Fruit fly (Drosophila melanogaster): ENCODE data around the gene CG32069.

The CG32069 gene

dm6 chr3L:11047877-11048276, 14.5 kb downstream of the CG32069 start (continued):
- no peak for TF ChIP-seq klu (GFP tag; IDR thresholded peaks at IDR 0.05)
- peak; percentile 59 for TF ChIP-seq ind (GFP tag; optimal IDR thresholded peaks at IDR 0.05)
- TF ChIP-seq CG32772 (GFP tag; IDR thresholded peaks at IDR 0.05) = peak; percentile 80
- peak; percentile 75 for TF ChIP-seq Hmr (GFP tag; optimal IDR thresholded peaks at IDR 0.05)
- peak; percentile 77 for TF ChIP-seq H15 (GFP tag; IDR thresholded peaks at IDR 0.05)
- TF ChIP-seq NC2α (GFP tag; optimal IDR thresholded peaks at IDR 0.05) = peak; percentile 76
- TF ChIP-seq zen (tag; optimal IDR thresholded peaks at IDR 0.05) = peak; percentile 72
- no peak; the same call in 1 of the 2 replicates for TF ChIP-seq crol (GFP tag; IDR thresholded peaks at IDR 0.05)
- peak; percentile 40 for TF ChIP-seq emc (GFP tag; optimal IDR thresholded peaks at IDR 0.05)
- peak; percentile 60 to 90 for TF ChIP-seq chif (GFP tag; optimal IDR thresholded peaks at IDR 0.05)
- TF ChIP-seq CG13123 (GFP tag; optimal IDR thresholded peaks at IDR 0.05) = no peak
- peak; percentile 66 for TF ChIP-seq CG4328 (GFP tag; optimal IDR thresholded peaks at IDR 0.05)
- TF ChIP-seq CG12219 (GFP tag; optimal IDR thresholded peaks at IDR 0.05) = peak; percentile 62
- TF ChIP-seq tgo (GFP tag; IDR thresholded peaks at IDR 0.05) = peak; percentile 80
- peak; percentile 56 for TF ChIP-seq fd102C (GFP tag; optimal IDR thresholded peaks at IDR 0.05)
- TF ChIP-seq CG6175 (GFP tag; IDR thresholded peaks at IDR 0.05) = 0 out of 3 replicates have a peak, but pooled peaks have one; percentile 64
- TF ChIP-seq p53 (GFP tag; optimal IDR thresholded peaks at IDR 0.05) = peak; percentile 58
- no peak for TF ChIP-seq tup (GFP tag; optimal IDR thresholded peaks at IDR 0.05)
- peak; percentile 40; the same call in 1 of the 2 replicates for TF ChIP-seq Drgx (GFP tag; IDR thresholded peaks at IDR 0.05)
- peak; percentile 54 for TF ChIP-seq CG1647 (GFP tag; optimal IDR thresholded peaks at IDR 0.05)
- peak; percentile 21 for TF ChIP-seq pho (GFP tag; optimal IDR thresholded peaks at IDR 0.05)
- peak; percentile 74 for TF ChIP-seq Optix (GFP tag; IDR thresholded peaks at IDR 0.05)
- TF ChIP-seq prd (optimal IDR thresholded peaks at IDR 0.05) = no peak
- TF ChIP-seq prd (GFP tag; IDR thresholded peaks at IDR 0.05) = peak; percentile 84
- TF ChIP-seq lab (GFP tag; optimal IDR thresholded peaks at IDR 0.05) = peak; percentile 66
- no peak for TF ChIP-seq yki (optimal IDR thresholded peaks at IDR 0.05)
- TF ChIP-seq HHEX (GFP tag; optimal IDR thresholded peaks at IDR 0.05) = peak; percentile 62
- TF ChIP-seq unc-4 (GFP tag; IDR thresholded peaks at IDR 0.05; ENCODE audit: partially characterized antibody) = no peak
- peak; percentile 54 for TF ChIP-seq CG2678 (tag; optimal IDR thresholded peaks at IDR 0.05)
- TF ChIP-seq CG3847 (GFP tag; IDR thresholded peaks at IDR 0.05) = peak; percentile 77; the same call in 1 of the 2 replicates
- peak; percentile 79 for TF ChIP-seq CG5953 (GFP tag; IDR thresholded peaks at IDR 0.05)
- TF ChIP-seq her (GFP tag; optimal IDR thresholded peaks at IDR 0.05) = peak; percentile 81
- peak; percentile 54 for TF ChIP-seq CG4707 (GFP tag; optimal IDR thresholded peaks at IDR 0.05)
- peak; percentile 11 for TF ChIP-seq oc (tag; optimal IDR thresholded peaks at IDR 0.05)
- no peak for TF ChIP-seq Scr (GFP tag; IDR thresholded peaks at IDR 0.05; ENCODE audit: partially characterized antibody)
- TF ChIP-seq jing (GFP tag; optimal IDR thresholded peaks at IDR 0.05) = peak; percentile 45
- peak; percentile 64 for TF ChIP-seq nau (GFP tag; optimal IDR thresholded peaks at IDR 0.05)
- peak; percentile 70 for TF ChIP-seq CG10431 (GFP tag; optimal IDR thresholded peaks at IDR 0.05)
- TF ChIP-seq Oli (tag; optimal IDR thresholded peaks at IDR 0.05) = peak; percentile 54
- TF ChIP-seq Max (GFP tag; optimal IDR thresholded peaks at IDR 0.05) = peak; percentile 24
- peak; percentile 48 for TF ChIP-seq CG8290 (GFP tag; optimal IDR thresholded peaks at IDR 0.05)
- TF ChIP-seq CG8290 (tag; optimal IDR thresholded peaks at IDR 0.05) = peak; percentile 28 to 92
- TF ChIP-seq Xrp1 (GFP tag; IDR thresholded peaks at IDR 0.05) = peak; percentile 73
- peak; percentile 45; the same call in 1 of the 2 replicates for TF ChIP-seq ap (GFP tag; IDR thresholded peaks at IDR 0.05)
- peak; percentile 96 for TF ChIP-seq Ets65A (GFP tag)
- TF ChIP-seq ems (GFP tag; optimal IDR thresholded peaks at IDR 0.05) = peak; percentile 50
- TF ChIP-seq CG17612 (GFP tag; IDR thresholded peaks at IDR 0.05) = no peak
- peak; percentile 55 for TF ChIP-seq phol (tag; optimal IDR thresholded peaks at IDR 0.05)
- TF ChIP-seq ken (GFP tag; IDR thresholded peaks at IDR 0.05) = peak; percentile 80; the same call in 2 of the 3 replicates
- TF ChIP-seq Gsc (GFP tag; IDR thresholded peaks at IDR 0.05) = no peak
- peak; percentile 86 for TF ChIP-seq CG8944 (GFP tag; optimal IDR thresholded peaks at IDR 0.05)
- peak; percentile 59 for TF ChIP-seq fd64A (GFP tag; optimal IDR thresholded peaks at IDR 0.05)
